Fruit fly (Drosophila melanogaster): ENCODE data around the gene Reps.
A peak's percentile ranks its signal among the peaks of the same experiment; 100 is the strongest.

Gene Reps

DNA sequence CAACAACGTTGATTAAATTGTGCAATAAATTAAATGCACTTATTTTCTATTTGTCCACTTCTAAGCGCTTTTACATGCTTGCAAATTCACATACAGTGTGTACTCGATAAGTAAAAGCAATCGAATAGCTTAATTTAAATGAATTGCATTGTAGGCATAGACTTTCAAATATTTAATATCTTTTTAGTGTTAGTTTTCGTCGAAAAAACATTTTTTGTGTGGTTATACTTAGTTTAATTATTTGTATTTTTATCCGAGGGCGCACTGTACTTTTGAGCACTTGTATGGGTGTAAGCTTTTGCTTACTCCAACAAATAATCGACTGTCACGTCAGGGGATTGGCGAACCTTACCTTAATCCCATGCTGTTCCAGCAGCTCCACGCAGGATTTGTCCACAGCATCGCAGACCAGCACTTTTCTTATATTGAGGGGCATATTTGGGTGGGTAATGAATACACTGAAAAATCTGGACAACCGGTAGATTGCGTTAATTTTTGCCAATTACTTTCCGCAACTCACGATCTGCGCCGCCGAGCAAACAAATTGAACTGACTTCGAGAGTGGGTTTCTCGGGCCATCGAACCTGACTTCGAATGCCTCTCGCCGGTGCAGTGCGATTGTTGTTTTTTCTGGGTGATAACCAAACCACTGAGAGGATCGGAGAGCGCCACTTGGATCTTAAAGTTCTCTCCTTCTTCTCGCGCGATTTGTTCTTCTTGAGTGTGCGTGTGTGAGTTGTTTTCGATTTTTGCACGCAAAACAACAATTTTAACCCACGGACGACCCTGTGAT, 48.9 kb upstream of the Reps start, which contains the start of gene CG6287 (continued):
- peak; percentile 5 for TF ChIP-seq CG10209 (GFP tag; optimal IDR thresholded peaks at IDR 0.05)
- no peak for TF ChIP-seq Dp (GFP tag; optimal IDR thresholded peaks at IDR 0.05)
- no peak for TF ChIP-seq Bteb2 (GFP tag; optimal IDR thresholded peaks at IDR 0.05)
- TF ChIP-seq Dip3 (GFP tag; optimal IDR thresholded peaks at IDR 0.05): peak; percentile 37
- TF ChIP-seq CG18599 (GFP tag; optimal IDR thresholded peaks at IDR 0.05): peak; percentile 25
- TF ChIP-seq sens (GFP tag): peak; percentile 51
- TF ChIP-seq CG18764 (GFP tag; optimal IDR thresholded peaks at IDR 0.05): no peak
- no peak for TF ChIP-seq oc (tag; optimal IDR thresholded peaks at IDR 0.05)
- TF ChIP-seq Nf-YC (tag; optimal IDR thresholded peaks at IDR 0.05): no peak
- TF ChIP-seq mam (GFP tag; optimal IDR thresholded peaks at IDR 0.05): peak; percentile 37
- TF ChIP-seq repo (GFP tag; optimal IDR thresholded peaks at IDR 0.05): no peak
- TF ChIP-seq CG12942 (GFP tag; optimal IDR thresholded peaks at IDR 0.05): no peak
- TF ChIP-seq Drgx (GFP tag; IDR thresholded peaks at IDR 0.05): peak; percentile 97
- TF ChIP-seq CG7271 (tag; optimal IDR thresholded peaks at IDR 0.05): no peak
- TF ChIP-seq HLH4C (GFP tag; IDR thresholded peaks at IDR 0.05; ENCODE audit: partially characterized antibody): no peak
- no peak for TF ChIP-seq CG11247 (GFP tag; IDR thresholded peaks at IDR 0.05)
- TF ChIP-seq zfh2 (GFP tag; optimal IDR thresholded peaks at IDR 0.05): no peak
- no peak for TF ChIP-seq slp2 (GFP tag; optimal IDR thresholded peaks at IDR 0.05)
- TF ChIP-seq tio (GFP tag; optimal IDR thresholded peaks at IDR 0.05): no peak
- no peak for TF ChIP-seq pb (GFP tag; optimal IDR thresholded peaks at IDR 0.05)
- TF ChIP-seq esg (GFP tag; conservative IDR thresholded peaks at IDR 0.05): 0 out of 2 replicates have a peak, but pooled peaks have one; percentile 13
- peak; percentile 18 for TF ChIP-seq Chrac-16 (GFP tag; optimal IDR thresholded peaks at IDR 0.05)
- TF ChIP-seq ase (GFP tag; IDR thresholded peaks at IDR 0.05): 0 out of 3 replicates have a peak, but pooled peaks have one; percentile 26
- no peak for TF ChIP-seq Deaf1 (tag; optimal IDR thresholded peaks at IDR 0.05)
- TF ChIP-seq CG17361 (GFP tag; IDR thresholded peaks at IDR 0.05): no peak
- peak; percentile 21 for TF ChIP-seq az2 (GFP tag; optimal IDR thresholded peaks at IDR 0.05)
- peak; percentile 61 for TF ChIP-seq corto (GFP tag; optimal IDR thresholded peaks at IDR 0.05)
- no peak for TF ChIP-seq CG10979 (tag; optimal IDR thresholded peaks at IDR 0.05)
- peak; percentile 15 for TF ChIP-seq CG13624 (GFP tag; optimal IDR thresholded peaks at IDR 0.05)
- peak; percentile 18 for TF ChIP-seq CG30403 (GFP tag; optimal IDR thresholded peaks at IDR 0.05)
- TF ChIP-seq slbo (GFP tag; IDR thresholded peaks at IDR 0.05): no peak
- TF ChIP-seq dimm (GFP tag; IDR thresholded peaks at IDR 0.05): no peak
- TF ChIP-seq eve (GFP tag; optimal IDR thresholded peaks at IDR 0.05): peak in 1 of 2 experiments; percentile 27
- TF ChIP-seq CG1602 (GFP tag; optimal IDR thresholded peaks at IDR 0.05): peak; percentile 6
- no peak for TF ChIP-seq ara (GFP tag; IDR thresholded peaks at IDR 0.05)
- peak; percentile 43; the same call in 2 of the 3 replicates for TF ChIP-seq Aef1 (GFP tag; IDR thresholded peaks at IDR 0.05)
- 0 out of 2 replicates have a peak, but pooled peaks have one; percentile 31 for TF ChIP-seq CG14014 (GFP tag; IDR thresholded peaks at IDR 0.05)
- TF ChIP-seq lbe (GFP tag; optimal IDR thresholded peaks at IDR 0.05): peak; percentile 72
- TF ChIP-seq Camta (GFP tag; optimal IDR thresholded peaks at IDR 0.05): no peak
- TF ChIP-seq CG18011 (GFP tag; optimal IDR thresholded peaks at IDR 0.05): no peak
- TF ChIP-seq sqz (GFP tag; optimal IDR thresholded peaks at IDR 0.05): no peak
- TF ChIP-seq CG33557 (GFP tag; optimal IDR thresholded peaks at IDR 0.05): no peak
- no peak for TF ChIP-seq nerfin-1 (tag; optimal IDR thresholded peaks at IDR 0.05)
- TF ChIP-seq Usf (GFP tag; optimal IDR thresholded peaks at IDR 0.05): peak; percentile 12
- peak; percentile 59 for TF ChIP-seq CG2120 (GFP tag; optimal IDR thresholded peaks at IDR 0.05)
- peak; percentile 30; the same call in 1 of the 2 replicates for TF ChIP-seq ranshi (GFP tag; IDR thresholded peaks at IDR 0.05)
- no peak for TF ChIP-seq D19A (tag; optimal IDR thresholded peaks at IDR 0.05)
- peak; percentile 32 for TF ChIP-seq lab (GFP tag; optimal IDR thresholded peaks at IDR 0.05)
- no peak for TF ChIP-seq dmrt11E (tag; optimal IDR thresholded peaks at IDR 0.05)
- TF ChIP-seq CG10321 (GFP tag; IDR thresholded peaks at IDR 0.05): 0 out of 2 replicates have a peak, but pooled peaks have one; percentile 12

Data from whole organism, embryonic.